Fruit fly (Drosophila melanogaster) whole organism, embryonic: ENCODE data around the gene Tctp.

ENCODE experiments used
- Bgb ChIP-seq: fragments of 200-800 bp; sonication (Bioruptor generic); IDR thresholded peaks from 2 replicates; pipeline ENCODE4 v1.3.6; 2022; ENCODE audit warnings: missing biosample characterization, missing genetic modification characterization; ENCODE audit not compliant: partially characterized antibody
- CG1024 ChIP-seq: fragments of 200-800 bp; sonication (Bioruptor generic); IDR thresholded peaks from 2 replicates; pipeline ENCODE4 v1.3.6; 2022; ENCODE audit warnings: missing biosample characterization, missing genetic modification characterization
- CG10543 ChIP-seq: fragments of 200-800 bp; sonication (Bioruptor generic); optimal IDR thresholded peaks from 3 replicates; lab custom pipeline; 2017; ENCODE audit warnings: missing biosample characterization, mild to moderate bottlenecking, missing genetic modification characterization, moderate library complexity
- CG1233 ChIP-seq: fragments of 200-800 bp; sonication (Bioruptor generic); optimal IDR thresholded peaks from 4 replicates; lab custom pipeline; 2018; ENCODE audit warnings: missing biosample characterization, mild to moderate bottlenecking, missing genetic modification characterization
- CG13287 ChIP-seq: fragments of 200-800 bp; sonication (Bioruptor generic); IDR thresholded peaks from 2 replicates; pipeline ENCODE4 v1.3.6; 2022; ENCODE audit warnings: missing biosample characterization, missing genetic modification characterization; ENCODE audit not compliant: partially characterized antibody
- CG14965 ChIP-seq: fragments of 200-800 bp; sonication (Bioruptor generic); optimal IDR thresholded peaks from 2 replicates; lab custom pipeline; 2016; ENCODE audit warnings: missing biosample characterization, missing genetic modification characterization, borderline replicate concordance
- CG17829 ChIP-seq: fragments of 200-800 bp; optimal IDR thresholded peaks from 2 replicates; lab custom pipeline; 2019; ENCODE audit warnings: missing biosample characterization, mild to moderate bottlenecking, missing genetic modification characterization, moderate library complexity
- CG18619 ChIP-seq: fragments of 200-800 bp; sonication (Bioruptor generic); optimal IDR thresholded peaks from 3 replicates; lab custom pipeline; 2017; ENCODE audit warnings: missing biosample characterization, mild to moderate bottlenecking, missing genetic modification characterization
- CG2202 ChIP-seq: fragments of 200-800 bp; sonication (Bioruptor generic); optimal IDR thresholded peaks from 2 replicates; lab custom pipeline; 2018; ENCODE audit warnings: missing biosample characterization, mild to moderate bottlenecking, missing genetic modification characterization
- CG31224 ChIP-seq: fragments of 200-800 bp; sonication (Bioruptor generic); IDR thresholded peaks from 2 replicates; pipeline ENCODE4 v1.3.6; 2022; ENCODE audit warnings: missing biosample characterization, missing genetic modification characterization
- CG3407 ChIP-seq: fragments of 200-800 bp; sonication (Bioruptor generic); optimal IDR thresholded peaks from 2 replicates; lab custom pipeline; 2018; ENCODE audit warnings: missing biosample characterization, mild to moderate bottlenecking, missing genetic modification characterization
- CG34422 ChIP-seq: fragments of 200-800 bp; sonication (Bioruptor generic); IDR thresholded peaks from 3 replicates; pipeline ENCODE4 v1.3.6; 2022; ENCODE audit warnings: missing biosample characterization, missing genetic modification characterization
- CG5180 ChIP-seq: fragments of 200-800 bp; sonication (Bioruptor generic); optimal IDR thresholded peaks from 3 replicates; lab custom pipeline; 2017; ENCODE audit warnings: missing biosample characterization, missing genetic modification characterization, mild to moderate bottlenecking, moderate library complexity, missing genetic modification reagents
- CG6175 ChIP-seq: fragments of 200-800 bp; sonication (Bioruptor generic); IDR thresholded peaks from 3 replicates; pipeline ENCODE4 v1.3.6; 2022; ENCODE audit warnings: missing biosample characterization, missing genetic modification characterization
- CG7271 ChIP-seq: fragments of 200-800 bp; sonication (Bioruptor generic); optimal IDR thresholded peaks from 2 replicates; lab custom pipeline; 2018; ENCODE audit warnings: missing biosample characterization, mild to moderate bottlenecking, missing genetic modification characterization, moderate library complexity
- CG7963 ChIP-seq: fragments of 200-800 bp; sonication (Bioruptor generic); IDR thresholded peaks from 3 replicates; pipeline ENCODE4 v1.3.6; 2022; ENCODE audit warnings: missing biosample characterization, missing genetic modification characterization; ENCODE audit not compliant: partially characterized antibody
- Dll ChIP-seq: fragments of 200-800 bp; sonication (Bioruptor generic); IDR thresholded peaks from 4 replicates; pipeline ENCODE4 v1.3.6; 2022; ENCODE audit warnings: missing biosample characterization, missing genetic modification characterization; ENCODE audit not compliant: partially characterized antibody
- E2f2 ChIP-seq: fragments of 200-800 bp; sonication (Bioruptor generic); IDR thresholded peaks from 2 replicates; pipeline ENCODE4 v1.3.6; 2022; ENCODE audit warnings: missing biosample characterization, missing genetic modification characterization
- Gug ChIP-seq: fragments of 200-800 bp; sonication (Bioruptor generic); IDR thresholded peaks from 4 replicates; pipeline ENCODE4 v1.3.6; 2022; ENCODE audit warnings: missing biosample characterization, missing genetic modification characterization
- HLH54F ChIP-seq: fragments of 200-800 bp; sonication (Bioruptor generic); optimal IDR thresholded peaks from 3 replicates; lab custom pipeline; 2016; ENCODE audit warnings: missing biosample characterization, missing genetic modification characterization
- Hey ChIP-seq: fragments of 200-800 bp; sonication (Bioruptor generic); optimal IDR thresholded peaks from 3 replicates; lab custom pipeline; 2018; ENCODE audit warnings: missing biosample characterization, mild to moderate bottlenecking, missing genetic modification characterization
- Kr ChIP-seq: fragments of 200-800 bp; sonication (Bioruptor generic); optimal IDR thresholded peaks from 2 replicates; lab custom pipeline; 2017; ENCODE audit warnings: missing biosample characterization, mild to moderate bottlenecking, missing genetic modification characterization
- Rx ChIP-seq: fragments of 200-800 bp; sonication (Bioruptor generic); IDR thresholded peaks from 2 replicates; pipeline ENCODE4 v1.3.6; 2022; ENCODE audit warnings: missing biosample characterization, missing genetic modification characterization
- amos ChIP-seq: fragments of 200-800 bp; sonication (Bioruptor generic); IDR thresholded peaks from 2 replicates; pipeline ENCODE4 v1.3.6; 2022; ENCODE audit warnings: missing biosample characterization, missing genetic modification characterization; ENCODE audit not compliant: partially characterized antibody
- ash1 ChIP-seq: fragments of 200-800 bp; sonication (Bioruptor generic); optimal IDR thresholded peaks from 2 replicates; lab custom pipeline; 2018; ENCODE audit warnings: missing biosample characterization, mild to moderate bottlenecking, missing genetic modification characterization
- bbx ChIP-seq: fragments of 200-800 bp; sonication (Bioruptor generic); IDR thresholded peaks from 2 replicates; pipeline ENCODE4 v1.3.6; 2022; ENCODE audit warnings: missing biosample characterization, missing genetic modification characterization; ENCODE audit not compliant: partially characterized antibody
- croc ChIP-seq: fragments of 200-800 bp; sonication (Bioruptor generic); conservative IDR thresholded peaks from 3 replicates; pipeline ENCODE4 v1.3.6; 2022; ENCODE audit warnings: missing biosample characterization, missing genetic modification characterization
- crp ChIP-seq, 2 experiments: fragments of 200-800 bp; sonication (Bioruptor generic); optimal IDR thresholded peaks; 2 replicates in 1 of 2; 3 replicates in 1 of 2; lab custom pipeline; 2017; ENCODE audit warnings: missing biosample characterization in 2 of 2, missing genetic modification characterization in 2 of 2, mild to moderate bottlenecking in 1 of 2, moderate library complexity in 1 of 2
- dmrt99B ChIP-seq: fragments of 200-800 bp; sonication (Bioruptor generic); optimal IDR thresholded peaks from 2 replicates; lab custom pipeline; 2018; ENCODE audit warnings: missing biosample characterization, mild to moderate bottlenecking, missing genetic modification characterization, moderate library complexity
- fd102C ChIP-seq: fragments of 200-800 bp; sonication (Bioruptor generic); optimal IDR thresholded peaks from 2 replicates; lab custom pipeline; 2018; ENCODE audit warnings: missing biosample characterization, mild to moderate bottlenecking, missing genetic modification characterization, moderate library complexity
- gem ChIP-seq: fragments of 200-800 bp; sonication (Bioruptor generic); optimal IDR thresholded peaks from 2 replicates; lab custom pipeline; 2019; ENCODE audit warnings: missing biosample characterization, mild to moderate bottlenecking, missing genetic modification characterization, moderate library complexity
- gfzf ChIP-seq: fragments of 200-800 bp; sonication (Bioruptor generic); optimal IDR thresholded peaks from 2 replicates; lab custom pipeline; 2016; ENCODE audit warnings: missing biosample characterization, mild to moderate bottlenecking, missing genetic modification characterization, moderate library complexity
- gro ChIP-seq: fragments of 200-800 bp; sonication (Bioruptor generic); optimal IDR thresholded peaks from 2 replicates; lab custom pipeline; 2016; ENCODE audit warnings: missing biosample characterization, missing genetic modification characterization
- ind ChIP-seq: fragments of 200-800 bp; sonication (Bioruptor generic); optimal IDR thresholded peaks from 3 replicates; lab custom pipeline; 2016; ENCODE audit warnings: missing biosample characterization, missing genetic modification characterization
- kni ChIP-seq: fragments of 200-800 bp; sonication (Bioruptor generic); optimal IDR thresholded peaks from 3 replicates; lab custom pipeline; 2017; ENCODE audit warnings: mild to moderate bottlenecking, missing biosample characterization, missing genetic modification reagents, missing genetic modification characterization
- luna ChIP-seq: fragments of 200-800 bp; sonication (Bioruptor generic); optimal IDR thresholded peaks from 2 replicates; lab custom pipeline; 2016; ENCODE audit warnings: missing biosample characterization, missing genetic modification characterization
- mirr ChIP-seq: fragments of 200-800 bp; sonication (Bioruptor generic); optimal IDR thresholded peaks from 3 replicates; lab custom pipeline; 2018; ENCODE audit warnings: missing biosample characterization, mild to moderate bottlenecking, missing genetic modification characterization
- nom ChIP-seq: fragments of 200-800 bp; sonication (Bioruptor generic); optimal IDR thresholded peaks from 2 replicates; lab custom pipeline; 2017; ENCODE audit warnings: missing biosample characterization, missing genetic modification characterization, mild to moderate bottlenecking, moderate library complexity, missing genetic modification reagents
- oc ChIP-seq: fragments of 200-800 bp; sonication (Bioruptor generic); optimal IDR thresholded peaks from 2 replicates; lab custom pipeline; 2018; ENCODE audit warnings: missing biosample characterization, mild to moderate bottlenecking, missing genetic modification characterization, moderate library complexity
- otp ChIP-seq: fragments of 200-800 bp; sonication (Bioruptor generic); IDR thresholded peaks from 3 replicates; pipeline ENCODE4, ENCODE4 v1.3.6; 2022; ENCODE audit warnings: missing biosample characterization, missing genetic modification characterization
- sd ChIP-seq: fragments of 200-800 bp; sonication (Bioruptor generic); optimal IDR thresholded peaks from 3 replicates; lab custom pipeline; 2018; ENCODE audit warnings: missing biosample characterization, mild to moderate bottlenecking, missing genetic modification characterization, moderate library complexity
- sob ChIP-seq: fragments of 200-800 bp; sonication (Bioruptor generic); IDR thresholded peaks from 2 replicates; pipeline ENCODE4 v1.3.6; 2022; ENCODE audit warnings: missing biosample characterization, missing genetic modification characterization
- stwl ChIP-seq: fragments of 200-800 bp; sonication (Bioruptor generic); optimal IDR thresholded peaks from 3 replicates; lab custom pipeline; 2018; ENCODE audit warnings: missing biosample characterization, mild to moderate bottlenecking, missing genetic modification characterization, moderate library complexity
- tap ChIP-seq: fragments of 200-800 bp; optimal IDR thresholded peaks from 3 replicates; lab custom pipeline; 2019; ENCODE audit warnings: missing biosample characterization, mild to moderate bottlenecking, missing genetic modification characterization, moderate library complexity
- toy ChIP-seq: fragments of 200-800 bp; sonication (Bioruptor generic); IDR thresholded peaks from 2 replicates; pipeline ENCODE4 v1.3.6; 2022; ENCODE audit warnings: missing biosample characterization, missing genetic modification characterization
- yki ChIP-seq: fragments of >200 bp; optimal IDR thresholded peaks from 3 replicates; lab custom pipeline; 2018
- zen ChIP-seq: fragments of 200-800 bp; sonication (Bioruptor generic); optimal IDR thresholded peaks from 3 replicates; lab custom pipeline; 2018; ENCODE audit warnings: missing biosample characterization, mild to moderate bottlenecking, missing genetic modification characterization, moderate library complexity

Gene Tctp

DNA sequence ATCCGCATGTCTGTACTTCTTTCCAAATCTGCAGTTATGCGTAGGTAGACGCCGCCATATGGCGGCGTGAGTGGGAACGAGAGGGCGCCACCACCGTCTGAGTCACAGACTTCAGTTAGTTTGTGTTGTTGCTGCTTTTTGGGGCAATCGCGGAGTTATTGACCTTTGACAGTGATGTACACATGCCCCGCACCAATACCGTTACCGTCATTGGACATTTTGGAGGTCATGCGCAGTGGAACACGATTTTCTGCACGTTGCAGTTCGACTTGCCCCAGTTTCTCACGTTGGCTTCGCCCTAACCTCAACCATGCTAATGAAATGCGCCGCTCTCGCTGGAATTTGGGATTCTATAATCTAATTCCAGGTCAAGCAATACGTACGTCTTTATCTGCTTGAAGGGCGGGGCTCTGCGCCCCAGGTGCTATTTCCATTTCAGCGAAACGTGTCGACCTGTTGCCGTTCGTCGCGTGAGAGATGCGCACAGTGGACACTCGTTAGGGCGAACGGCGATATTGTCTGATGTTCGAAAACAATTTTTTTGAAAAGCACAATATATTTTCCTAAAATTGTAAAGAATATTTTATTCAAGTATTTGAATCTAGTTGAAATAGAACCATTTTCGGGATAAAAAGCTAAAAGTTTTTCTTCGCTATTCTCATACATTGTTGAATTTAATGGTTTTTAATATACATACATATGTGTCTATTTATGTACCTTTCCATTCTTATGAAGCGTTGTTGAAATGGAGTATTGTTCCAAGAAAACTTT, 1.4 kb downstream of the Tctp start (continued):
- peak; percentile 95 for TF ChIP-seq kni (GFP tag; lab: Kevin White, UChicago)
- peak; percentile 77 for TF ChIP-seq CG34422
- TF ChIP-seq CG3407 (GFP tag; lab: Kevin White, UChicago): peak; percentile 41
- TF ChIP-seq CG13287 (GFP tag; lab: Robert Waterston, UW): no peak; the same call in 1 of the 2 replicates
- peak; percentile 1 for TF ChIP-seq nom (GFP tag; lab: Kevin White, UChicago)
- TF ChIP-seq CG18619 (GFP tag; lab: Kevin White, UChicago): peak; percentile 40
- peak; percentile 11 for TF ChIP-seq fd102C (GFP tag; lab: Kevin White, UChicago)
- peak; percentile 45 for TF ChIP-seq tap (tag; lab: Kevin White, UChicago)
- 0 out of 4 replicates have a peak, but pooled peaks have one; percentile 20 for TF ChIP-seq Dll (GFP tag; lab: Robert Waterston, UW)
- TF ChIP-seq Hey (tag; lab: Kevin White, UChicago): peak; percentile 69
- no peak for TF ChIP-seq CG14965 (GFP tag; lab: Kevin White, UChicago)
- TF ChIP-seq ash1 (GFP tag; lab: Kevin White, UChicago): no peak
- TF ChIP-seq zen (tag; lab: Kevin White, UChicago): peak; percentile 53
- TF ChIP-seq CG2202: no peak
- peak; percentile 97 for TF ChIP-seq sd (tag; lab: Kevin White, UChicago)
- TF ChIP-seq Bgb (GFP tag; lab: Robert Waterston, UW): no peak
- TF ChIP-seq gem: peak; percentile 80
- 0 out of 2 replicates have a peak, but pooled peaks have one; percentile 31 for TF ChIP-seq bbx (GFP tag; lab: Robert Waterston, UW)
- no peak for TF ChIP-seq stwl (tag; lab: Kevin White, UChicago)
- peak; percentile 74 for TF ChIP-seq dmrt99B
- peak; percentile 84 for TF ChIP-seq CG10543
- peak; percentile 35; the same call in 1 of the 2 replicates for TF ChIP-seq toy
- TF ChIP-seq gfzf (GFP tag; lab: Kevin White, UChicago): no peak
- TF ChIP-seq mirr: peak; percentile 68
- TF ChIP-seq CG1024: 0 out of 2 replicates have a peak, but pooled peaks have one; percentile 36
- TF ChIP-seq croc (GFP tag; lab: Robert Waterston, UW): peak; percentile 17; the same call in 1 of the 3 replicates
- TF ChIP-seq otp (GFP tag; lab: Robert Waterston, UW): no peak; the same call in 2 of the 3 replicates
- TF ChIP-seq Rx (GFP tag; lab: Robert Waterston, UW): 0 out of 2 replicates have a peak, but pooled peaks have one; percentile 37
- peak; percentile 42 for TF ChIP-seq luna (GFP tag; lab: Kevin White, UChicago)
- peak; percentile 63; the same call in 1 of the 3 replicates for TF ChIP-seq CG6175 (GFP tag; lab: Robert Waterston, UW)
- TF ChIP-seq gro (GFP tag; lab: Kevin White, UChicago): peak; percentile 70
- TF ChIP-seq Gug (GFP tag; lab: Robert Waterston, UW): peak; percentile 87
- no peak for TF ChIP-seq CG7963 (GFP tag; lab: Robert Waterston, UW)
- peak; percentile 70 for TF ChIP-seq CG17829 (tag; lab: Kevin White, UChicago)
- 0 out of 2 replicates have a peak, but pooled peaks have one; percentile 15 for TF ChIP-seq E2f2 (GFP tag; lab: Robert Waterston, UW)
- TF ChIP-seq crp (GFP tag; optimal IDR thresholded peaks at IDR 0.05; lab: Kevin White, UChicago): no peak
- TF ChIP-seq CG1233: peak; percentile 56
- TF ChIP-seq CG31224 (GFP tag; lab: Robert Waterston, UW): peak; percentile 67
- peak; percentile 56 for TF ChIP-seq CG5180 (GFP tag; lab: Kevin White, UChicago)
- no peak for TF ChIP-seq oc
- TF ChIP-seq sob: peak; percentile 69
- TF ChIP-seq yki (lab: Kevin White, UChicago): no peak
- no peak for TF ChIP-seq CG7271
- peak; percentile 83 for TF ChIP-seq ind (GFP tag; lab: Kevin White, UChicago)
- peak; percentile 74 for TF ChIP-seq HLH54F
- TF ChIP-seq amos (GFP tag; lab: Robert Waterston, UW): peak; percentile 23; the same call in 1 of the 2 replicates
- TF ChIP-seq Kr (GFP tag; lab: Kevin White, UChicago): no peak
